Fruit fly (Drosophila melanogaster) whole organism, embryonic: Measurements from ENCODE around the gene CG1231.

ENCODE experiments used
- ATbp ChIP-seq: fragments of 200-800 bp; sonication (Bioruptor generic); optimal IDR thresholded peaks from 2 replicates; lab custom pipeline; 2017; ENCODE audit warnings: missing biosample characterization, mild to moderate bottlenecking, missing genetic modification characterization, missing genetic modification reagents
- Blimp-1 ChIP-seq: fragments of 200-800 bp; sonication (Bioruptor generic); optimal IDR thresholded peaks from 3 replicates; lab custom pipeline; 2018; ENCODE audit warnings: missing biosample characterization, missing genetic modification characterization, mild to moderate bottlenecking, moderate library complexity, missing genetic modification reagents
- CG1024 ChIP-seq: fragments of 200-800 bp; sonication (Bioruptor generic); IDR thresholded peaks from 2 replicates; pipeline ENCODE4 v1.3.6; 2022; ENCODE audit warnings: missing biosample characterization, missing genetic modification characterization
- CG12104 ChIP-seq: fragments of 200-800 bp; sonication (Bioruptor generic); optimal IDR thresholded peaks from 3 replicates; lab custom pipeline; 2016; ENCODE audit warnings: missing biosample characterization, missing genetic modification characterization
- CG12391 ChIP-seq: fragments of 200-800 bp; sonication (Bioruptor generic); optimal IDR thresholded peaks from 3 replicates; lab custom pipeline; 2018; ENCODE audit warnings: missing biosample characterization, mild to moderate bottlenecking, missing genetic modification characterization, moderate library complexity
- CG13287 ChIP-seq: fragments of 200-800 bp; sonication (Bioruptor generic); IDR thresholded peaks from 2 replicates; pipeline ENCODE4 v1.3.6; 2022; ENCODE audit warnings: missing biosample characterization, missing genetic modification characterization; ENCODE audit not compliant: partially characterized antibody
- CG14014 ChIP-seq: fragments of 200-800 bp; sonication (Bioruptor generic); IDR thresholded peaks from 2 replicates; pipeline ENCODE4 v1.3.6; 2022; ENCODE audit warnings: missing biosample characterization, missing genetic modification characterization
- CG15073 ChIP-seq: fragments of 200-800 bp; sonication (Bioruptor generic); optimal IDR thresholded peaks from 2 replicates; lab custom pipeline; 2016; ENCODE audit warnings: missing biosample characterization, missing genetic modification characterization
- CG16863 ChIP-seq: fragments of 200-800 bp; sonication (Bioruptor generic); optimal IDR thresholded peaks from 3 replicates; lab custom pipeline; 2016; ENCODE audit warnings: missing biosample characterization, missing genetic modification characterization
- CG17385 ChIP-seq: fragments of 200-800 bp; sonication (Bioruptor generic); optimal IDR thresholded peaks from 3 replicates; lab custom pipeline; 2018; ENCODE audit warnings: missing biosample characterization, mild to moderate bottlenecking, missing genetic modification characterization
- CG17829 ChIP-seq: fragments of 200-800 bp; optimal IDR thresholded peaks from 2 replicates; lab custom pipeline; 2019; ENCODE audit warnings: missing biosample characterization, mild to moderate bottlenecking, missing genetic modification characterization, moderate library complexity
- CG18262 ChIP-seq: fragments of 200-800 bp; optimal IDR thresholded peaks from 3 replicates; lab custom pipeline; 2019; ENCODE audit warnings: missing biosample characterization, mild to moderate bottlenecking, missing genetic modification characterization, moderate library complexity
- CG1832 ChIP-seq: fragments of 200-800 bp; sonication (Bioruptor generic); optimal IDR thresholded peaks from 2 replicates; lab custom pipeline; 2017; ENCODE audit warnings: missing biosample characterization, mild to moderate bottlenecking, missing genetic modification characterization, inconsistent platforms
- CG18619 ChIP-seq: fragments of 200-800 bp; sonication (Bioruptor generic); optimal IDR thresholded peaks from 3 replicates; lab custom pipeline; 2017; ENCODE audit warnings: missing biosample characterization, mild to moderate bottlenecking, missing genetic modification characterization
- CG32772 ChIP-seq: fragments of 200-800 bp; sonication (Bioruptor generic); IDR thresholded peaks from 2 replicates; pipeline ENCODE4 v1.3.6; 2022; ENCODE audit warnings: missing biosample characterization, missing genetic modification characterization
- CG33213 ChIP-seq: fragments of 200-800 bp; sonication (Bioruptor generic); optimal IDR thresholded peaks from 3 replicates; lab custom pipeline; 2016; ENCODE audit warnings: missing biosample characterization, missing genetic modification characterization
- CG3407 ChIP-seq: fragments of 200-800 bp; sonication (Bioruptor generic); optimal IDR thresholded peaks from 2 replicates; lab custom pipeline; 2018; ENCODE audit warnings: missing biosample characterization, mild to moderate bottlenecking, missing genetic modification characterization
- CG43689 ChIP-seq: fragments of 200-800 bp; sonication (Bioruptor generic); IDR thresholded peaks from 2 replicates; pipeline ENCODE4 v1.3.6; 2022; ENCODE audit warnings: missing biosample characterization, missing genetic modification characterization
- CG6854 ChIP-seq: fragments of 200-800 bp; sonication (Bioruptor generic); optimal IDR thresholded peaks from 3 replicates; lab custom pipeline; 2017; ENCODE audit warnings: missing biosample characterization, mild to moderate bottlenecking, missing genetic modification characterization
- CG9437 ChIP-seq: fragments of 200-800 bp; sonication (Bioruptor generic); optimal IDR thresholded peaks from 2 replicates; lab custom pipeline; 2018; ENCODE audit warnings: missing biosample characterization, mild to moderate bottlenecking, missing genetic modification characterization
- D19B ChIP-seq: fragments of 200-800 bp; sonication (Bioruptor generic); optimal IDR thresholded peaks from 2 replicates; lab custom pipeline; 2017; ENCODE audit warnings: missing biosample characterization, mild to moderate bottlenecking, missing genetic modification characterization
- ERR ChIP-seq: fragments of 200-800 bp; sonication (Bioruptor generic); optimal IDR thresholded peaks from 2 replicates; lab custom pipeline; 2016; ENCODE audit warnings: missing biosample characterization, missing genetic modification characterization
- Lim3 ChIP-seq: fragments of 200-800 bp; sonication (Bioruptor generic); IDR thresholded peaks from 2 replicates; pipeline ENCODE4 v1.3.6; 2022; ENCODE audit warnings: missing biosample characterization, missing genetic modification characterization
- NK7.1 ChIP-seq: fragments of 200-800 bp; sonication (Bioruptor generic); optimal IDR thresholded peaks from 3 replicates; lab custom pipeline; 2016; ENCODE audit warnings: missing biosample characterization, missing genetic modification characterization
- Nf-YA ChIP-seq: fragments of 200-800 bp; sonication (Bioruptor generic); IDR thresholded peaks from 2 replicates; pipeline ENCODE4 v1.3.6; 2022; ENCODE audit warnings: missing biosample characterization, missing genetic modification characterization
- Nf-YB ChIP-seq: fragments of 200-800 bp; sonication (Bioruptor generic); optimal IDR thresholded peaks from 3 replicates; lab custom pipeline; 2019; ENCODE audit warnings: missing biosample characterization, mild to moderate bottlenecking, missing genetic modification characterization, moderate library complexity
- Opbp ChIP-seq: fragments of 200-800 bp; sonication (Bioruptor generic); IDR thresholded peaks from 3 replicates; pipeline ENCODE4 v1.3.6; 2022; ENCODE audit warnings: missing biosample characterization, missing genetic modification characterization; ENCODE audit not compliant: partially characterized antibody
- Scr ChIP-seq: fragments of 200-800 bp; sonication (Bioruptor generic); IDR thresholded peaks from 2 replicates; pipeline ENCODE4 v1.3.6; 2022; ENCODE audit warnings: missing biosample characterization, missing genetic modification characterization; ENCODE audit not compliant: partially characterized antibody
- Sry-δ ChIP-seq: fragments of 200-800 bp; sonication (Bioruptor generic); optimal IDR thresholded peaks from 2 replicates; lab custom pipeline; 2016; ENCODE audit warnings: missing biosample characterization, missing genetic modification characterization
- Ssrp ChIP-seq: fragments of 200-800 bp; sonication (Bioruptor generic); optimal IDR thresholded peaks from 2 replicates; lab custom pipeline; 2018; ENCODE audit warnings: missing biosample characterization, mild to moderate bottlenecking, missing genetic modification characterization, moderate library complexity
- Taf1 ChIP-seq: fragments of 200-800 bp; sonication (Bioruptor generic); IDR thresholded peaks from 2 replicates; pipeline ENCODE4 v1.3.6; 2022; ENCODE audit warnings: missing biosample characterization, missing genetic modification characterization
- Trl ChIP-seq, 3 experiments: fragments of >200 bp in 2 of 3; fragments of 200-800 bp in 1 of 3; sonication (Bioruptor generic) in 1 of 3; optimal IDR thresholded peaks; 2 replicates in 1 of 3; 3 replicates in 2 of 3; lab custom pipeline; 2016 to 2017; ENCODE audit warnings: missing biosample characterization in 1 of 3, missing genetic modification characterization in 1 of 3
- cad ChIP-seq: fragments of >200 bp; optimal IDR thresholded peaks from 2 replicates; lab custom pipeline; 2017; ENCODE audit warnings: missing biosample characterization, missing genetic modification characterization
- cato ChIP-seq: fragments of 200-800 bp; sonication (Bioruptor generic); optimal IDR thresholded peaks from 2 replicates; lab custom pipeline; 2016; ENCODE audit warnings: missing biosample characterization, missing genetic modification characterization, borderline replicate concordance
- caup ChIP-seq: fragments of 200-800 bp; sonication (Bioruptor generic); optimal IDR thresholded peaks from 3 replicates; lab custom pipeline; 2017; ENCODE audit warnings: missing biosample characterization, mild to moderate bottlenecking, missing genetic modification characterization, moderate library complexity; ENCODE audit not compliant: severe bottlenecking
- chn ChIP-seq: fragments of 200-800 bp; sonication (Bioruptor generic); optimal IDR thresholded peaks from 2 replicates; lab custom pipeline; 2016; ENCODE audit warnings: missing biosample characterization, missing genetic modification characterization
- crc ChIP-seq: fragments of 200-800 bp; sonication (Bioruptor generic); optimal IDR thresholded peaks from 2 replicates; lab custom pipeline; 2016; ENCODE audit warnings: missing biosample characterization, missing genetic modification characterization
- da ChIP-seq: fragments of 200-800 bp; sonication (Bioruptor generic); optimal IDR thresholded peaks from 2 replicates; lab custom pipeline; 2016; ENCODE audit warnings: missing biosample characterization, missing genetic modification characterization
- danr ChIP-seq: fragments of 200-800 bp; sonication (Bioruptor generic); IDR thresholded peaks from 2 replicates; pipeline ENCODE4 v1.3.6; 2022; ENCODE audit warnings: missing biosample characterization, missing genetic modification characterization
- eyg ChIP-seq: fragments of 200-800 bp; sonication (Bioruptor generic); optimal IDR thresholded peaks from 3 replicates; lab custom pipeline; 2016; ENCODE audit warnings: missing biosample characterization, missing genetic modification characterization
- gt ChIP-seq: fragments of 200-800 bp; sonication (Bioruptor generic); IDR thresholded peaks from 2 replicates; pipeline ENCODE4 v1.3.6; 2022; ENCODE audit warnings: missing biosample characterization, missing genetic modification characterization
- klu ChIP-seq: fragments of 200-800 bp; sonication (Bioruptor generic); IDR thresholded peaks from 2 replicates; pipeline ENCODE4 v1.3.6; 2022; ENCODE audit warnings: missing biosample characterization, missing genetic modification characterization
- p53 ChIP-seq: fragments of 200-800 bp; sonication (Bioruptor generic); optimal IDR thresholded peaks from 2 replicates; lab custom pipeline; 2016; ENCODE audit warnings: missing biosample characterization, missing genetic modification characterization
- pros ChIP-seq: fragments of 200-800 bp; sonication (Bioruptor generic); optimal IDR thresholded peaks from 3 replicates; lab custom pipeline; 2019; ENCODE audit warnings: missing biosample characterization, mild to moderate bottlenecking, missing genetic modification characterization, moderate library complexity
- rib ChIP-seq: fragments of 200-800 bp; sonication (Bioruptor generic); IDR thresholded peaks from 2 replicates; pipeline ENCODE4 v1.3.6; 2022; ENCODE audit warnings: missing biosample characterization, missing genetic modification characterization
- so ChIP-seq: fragments of 200-800 bp; sonication (Bioruptor generic); IDR thresholded peaks from 3 replicates; pipeline ENCODE4 v1.3.6; 2022; ENCODE audit warnings: missing biosample characterization, missing genetic modification characterization
- tup ChIP-seq: fragments of 200-800 bp; sonication (Bioruptor generic); optimal IDR thresholded peaks from 2 replicates; lab custom pipeline; 2016; ENCODE audit warnings: missing biosample characterization, mild to moderate bottlenecking, missing genetic modification characterization, moderate library complexity
- vfl ChIP-seq: fragments of 200-800 bp; sonication (Bioruptor generic); optimal IDR thresholded peaks from 2 replicates; lab custom pipeline; 2016; ENCODE audit warnings: missing biosample characterization, missing genetic modification characterization
- yki ChIP-seq: fragments of >200 bp; optimal IDR thresholded peaks from 3 replicates; lab custom pipeline; 2018

Gene CG1231

DNA sequence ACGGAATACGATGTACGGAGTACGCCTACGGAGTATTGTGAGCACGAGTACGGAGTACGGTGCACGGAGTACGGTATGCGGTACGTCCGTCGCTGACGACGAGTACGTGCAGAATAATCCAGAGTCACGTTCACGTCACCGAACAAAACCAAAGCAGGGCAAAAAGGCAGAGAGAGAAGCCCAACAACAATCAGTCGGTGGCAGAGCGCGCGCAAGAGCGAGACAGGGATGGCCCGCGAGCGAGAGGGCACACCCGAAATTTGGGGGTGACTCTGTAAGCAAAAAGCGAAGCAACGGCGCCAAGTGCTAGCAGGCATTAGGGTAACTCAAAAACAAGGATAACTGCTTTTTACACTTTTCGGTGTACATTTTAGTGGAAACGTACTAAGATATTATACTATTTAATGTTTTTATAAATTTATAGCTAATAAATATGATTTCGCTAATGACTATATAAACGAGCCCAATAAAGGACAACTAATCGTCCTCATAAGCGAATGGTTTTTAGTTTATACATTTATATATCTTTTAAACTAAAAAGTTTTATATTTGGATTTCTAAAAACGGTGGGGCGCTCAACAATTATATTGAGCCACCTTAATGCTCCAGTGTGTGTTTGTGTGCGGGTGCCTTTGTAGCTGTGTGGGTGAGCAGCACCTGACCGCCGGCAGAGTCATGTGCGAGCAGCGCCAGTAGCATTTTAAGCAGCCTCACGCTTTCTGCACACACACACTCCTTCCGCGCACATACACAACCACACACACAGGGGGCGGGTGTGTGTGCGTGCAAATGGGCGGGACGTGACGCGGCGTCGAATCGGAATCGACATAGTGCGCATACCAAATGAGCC is 21.2 kb downstream of the CG1231 start (continued):
- TF ChIP-seq CG16863 (GFP tag; lab: Kevin White, UChicago), result no peak
- no peak for TF ChIP-seq chn (GFP tag; lab: Kevin White, UChicago)
- no peak for TF ChIP-seq Lim3 (GFP tag; lab: Robert Waterston, UW)
- no peak for TF ChIP-seq CG43689 (GFP tag; lab: Robert Waterston, UW)
- TF ChIP-seq CG12391 (tag; lab: Kevin White, UChicago), result peak; percentile 94
- peak; percentile 52 for TF ChIP-seq cato (GFP tag; lab: Kevin White, UChicago)
- TF ChIP-seq caup (GFP tag; lab: Kevin White, UChicago), result peak; percentile 90
- TF ChIP-seq so, result peak; percentile 88
- TF ChIP-seq Nf-YB (GFP tag; lab: Kevin White, UChicago), result no peak
- TF ChIP-seq CG12104, result peak; percentile 81
- peak; percentile 48; the same call in 1 of the 3 replicates for TF ChIP-seq Opbp (GFP tag; lab: Robert Waterston, UW)
- peak; percentile 93 for TF ChIP-seq CG1832 (GFP tag; lab: Kevin White, UChicago)
- TF ChIP-seq CG15073 (GFP tag; lab: Kevin White, UChicago), result no peak
- TF ChIP-seq Blimp-1 (GFP tag; lab: Kevin White, UChicago), result peak; percentile 87
- TF ChIP-seq cad (GFP tag; lab: Kevin White, UChicago), result no peak
- TF ChIP-seq Sry-δ (GFP tag; lab: Kevin White, UChicago), result no peak
- no peak for TF ChIP-seq yki
- TF ChIP-seq Ssrp (tag; lab: Kevin White, UChicago), result peak; percentile 91
- no peak for TF ChIP-seq rib (GFP tag; lab: Robert Waterston, UW)
- TF ChIP-seq CG17829 (tag; lab: Kevin White, UChicago), result peak; percentile 93
- TF ChIP-seq CG18262 (tag; lab: Kevin White, UChicago), result peak; percentile 96
- TF ChIP-seq CG1024 (GFP tag; lab: Robert Waterston, UW), result no peak; the same call in 1 of the 2 replicates
- peak; percentile 21 for TF ChIP-seq vfl (GFP tag; lab: Kevin White, UChicago)
- peak; percentile 50 for TF ChIP-seq klu (GFP tag; lab: Robert Waterston, UW)
- TF ChIP-seq Trl (optimal IDR thresholded peaks at IDR 0.05; lab: Kevin White, UChicago), result peak in 1 of 2 experiments; percentile 46
- no peak for TF ChIP-seq Trl (GFP tag; optimal IDR thresholded peaks at IDR 0.05; lab: Kevin White, UChicago)
- TF ChIP-seq Taf1 (GFP tag; lab: Robert Waterston, UW), result peak; percentile 54
- no peak for TF ChIP-seq p53
- TF ChIP-seq NK7.1 (GFP tag; lab: Kevin White, UChicago), result no peak
- TF ChIP-seq danr (GFP tag; lab: Robert Waterston, UW), result peak; percentile 75
- TF ChIP-seq D19B (GFP tag; lab: Kevin White, UChicago), result peak; percentile 74
- peak; percentile 90 for TF ChIP-seq CG17385 (GFP tag; lab: Kevin White, UChicago)
- peak; percentile 84 for TF ChIP-seq CG14014
- TF ChIP-seq ATbp (GFP tag; lab: Kevin White, UChicago), result peak; percentile 90
- TF ChIP-seq eyg (GFP tag; lab: Kevin White, UChicago), result no peak
- TF ChIP-seq Scr (GFP tag; lab: Robert Waterston, UW), result no peak
- peak; percentile 43 for TF ChIP-seq pros (GFP tag; lab: Kevin White, UChicago)
- TF ChIP-seq Nf-YA (GFP tag; lab: Robert Waterston, UW), result no peak
- TF ChIP-seq CG33213, result no peak
- TF ChIP-seq CG9437 (GFP tag; lab: Kevin White, UChicago), result peak; percentile 79
- TF ChIP-seq gt (GFP tag; lab: Robert Waterston, UW), result no peak
- TF ChIP-seq crc (GFP tag; lab: Kevin White, UChicago), result no peak
- TF ChIP-seq tup, result peak; percentile 57
- no peak for TF ChIP-seq CG13287 (GFP tag; lab: Robert Waterston, UW)
- TF ChIP-seq CG18619, result peak; percentile 93
- TF ChIP-seq CG32772, result peak; percentile 60
- TF ChIP-seq CG6854 (GFP tag; lab: Kevin White, UChicago), result peak; percentile 91
- TF ChIP-seq CG3407 (GFP tag; lab: Kevin White, UChicago), result peak; percentile 85
- TF ChIP-seq da, result no peak
- no peak for TF ChIP-seq ERR (GFP tag; lab: Kevin White, UChicago)
